Fruit fly (Drosophila melanogaster) whole organism, wandering third instar larva: ENCODE measurements around the gene Btk.
A peak's percentile ranks its signal among the peaks of the same experiment; 100 is the strongest.

Experiments
- Abd-B ChIP-seq: fragments of >200 bp; optimal IDR thresholded peaks from 2 replicates; lab custom pipeline; 2017; ENCODE audit warnings: missing biosample characterization, missing genetic modification characterization
- CG9705 ChIP-seq: fragments of 200-800 bp; sonication (Bioruptor generic); optimal IDR thresholded peaks from 2 replicates; lab custom pipeline; 2018; ENCODE audit warnings: missing biosample characterization, mild to moderate bottlenecking, missing genetic modification characterization
- CrebA ChIP-seq: fragments of 200-800 bp; sonication (Bioruptor generic); optimal IDR thresholded peaks from 2 replicates; lab custom pipeline; 2016; ENCODE audit warnings: missing biosample characterization, mild to moderate bottlenecking, missing genetic modification characterization, borderline replicate concordance
- Dif ChIP-seq: fragments of 200-275, 200-300 bp; sonication (Bioruptor generic); optimal IDR thresholded peaks from 2 replicates; lab custom pipeline; 2018; ENCODE audit warnings: missing biosample characterization, missing genetic modification characterization; ENCODE audit not compliant: partially characterized antibody
- GATAd ChIP-seq: sonication (Bioruptor generic); optimal IDR thresholded peaks from 2 replicates; lab custom pipeline; 2016; ENCODE audit warnings: missing biosample characterization, missing genetic modification characterization
- HLH106 ChIP-seq: fragments of 200-800 bp; optimal IDR thresholded peaks from 3 replicates; lab custom pipeline; 2019; ENCODE audit warnings: missing biosample characterization, mild to moderate bottlenecking, missing genetic modification characterization, moderate library complexity
- Hnf4 ChIP-seq: fragments of 200-800 bp; sonication (Bioruptor generic); optimal IDR thresholded peaks from 2 replicates; lab custom pipeline; 2016; ENCODE audit warnings: missing biosample characterization, mild to moderate bottlenecking, missing genetic modification characterization
- Hr78 ChIP-seq: fragments of >200 bp; optimal IDR thresholded peaks from 2 replicates; lab custom pipeline; 2017; ENCODE audit warnings: missing biosample characterization, missing genetic modification characterization
- Jra ChIP-seq: sonication (Bioruptor generic); optimal IDR thresholded peaks from 2 replicates; lab custom pipeline; 2016; ENCODE audit warnings: missing biosample characterization, missing genetic modification characterization
- Mio ChIP-seq: sonication (Bioruptor generic); optimal IDR thresholded peaks from 2 replicates; lab custom pipeline; 2016; ENCODE audit warnings: missing biosample characterization, missing genetic modification characterization
- Myc ChIP-seq: fragments of >200 bp; optimal IDR thresholded peaks from 2 replicates; lab custom pipeline; 2017
- N ChIP-seq: fragments of >200 bp; optimal IDR thresholded peaks from 2 replicates; lab custom pipeline; 2018; ENCODE audit warnings: missing biosample characterization, missing external identifiers, missing genetic modification characterization
- OdsH ChIP-seq: fragments of 200-800 bp; sonication (Bioruptor generic); optimal IDR thresholded peaks from 2 replicates; lab custom pipeline; 2016; ENCODE audit warnings: missing biosample characterization, mild to moderate bottlenecking, missing genetic modification characterization
- Rel ChIP-seq, 2 experiments: fragments of 200-800 bp; sonication (Bioruptor generic) in 1 of 2; optimal IDR thresholded peaks; 2 replicates in 1 of 2; 3 replicates in 1 of 2; lab custom pipeline; 2016 to 2019; ENCODE audit warnings: mild to moderate bottlenecking in 2 of 2, missing biosample characterization in 2 of 2, missing genetic modification characterization in 2 of 2, moderate library complexity in 1 of 2
- Sp1 ChIP-seq: fragments of 200-800 bp; sonication (Bioruptor generic); optimal IDR thresholded peaks from 3 replicates; lab custom pipeline; 2019; ENCODE audit warnings: missing biosample characterization, mild to moderate bottlenecking, missing genetic modification characterization, moderate library complexity
- Vsx2 ChIP-seq: fragments of 200-300, 225-300 bp; sonication (Bioruptor generic); optimal IDR thresholded peaks from 2 replicates; lab custom pipeline; 2018; ENCODE audit warnings: missing biosample characterization, missing genetic modification characterization; ENCODE audit not compliant: partially characterized antibody
- br ChIP-seq: fragments of 200-800 bp; sonication (Bioruptor generic); optimal IDR thresholded peaks from 2 replicates; lab custom pipeline; 2016; ENCODE audit warnings: missing biosample characterization, missing genetic modification characterization
- brk ChIP-seq: fragments of 200-800 bp; sonication (Bioruptor generic); optimal IDR thresholded peaks from 2 replicates; lab custom pipeline; 2016; ENCODE audit warnings: missing biosample characterization, mild to moderate bottlenecking, missing genetic modification characterization
- ey ChIP-seq: fragments of 200-800 bp; sonication (Bioruptor generic); optimal IDR thresholded peaks from 2 replicates; lab custom pipeline; 2016; ENCODE audit warnings: missing biosample characterization, missing genetic modification characterization
- foxo ChIP-seq, 2 experiments: fragments of 200-800 bp; sonication (Bioruptor generic); optimal IDR thresholded peaks; 2 replicates in 1 of 2; 3 replicates in 1 of 2; lab custom pipeline; 2016 to 2017; ENCODE audit warnings: missing biosample characterization in 2 of 2, missing genetic modification characterization in 2 of 2
- fru ChIP-seq: fragments of 200-800 bp; sonication (Bioruptor generic); optimal IDR thresholded peaks from 3 replicates; lab custom pipeline; 2016; ENCODE audit warnings: missing biosample characterization, mild to moderate bottlenecking, missing genetic modification characterization
- h ChIP-seq: fragments of 200-800 bp; sonication (Bioruptor generic); optimal IDR thresholded peaks from 3 replicates; lab custom pipeline; 2016; ENCODE audit warnings: missing biosample characterization, mild to moderate bottlenecking, missing genetic modification characterization
- jim ChIP-seq: fragments of 175-275, 200-325 bp; sonication (Bioruptor generic); optimal IDR thresholded peaks from 2 replicates; lab custom pipeline; 2016; ENCODE audit warnings: missing biosample characterization, mild to moderate bottlenecking, missing genetic modification characterization
- lola ChIP-seq: fragments of >200 bp; optimal IDR thresholded peaks from 2 replicates; lab custom pipeline; 2017; ENCODE audit warnings: missing biosample characterization, missing genetic modification characterization
- pan ChIP-seq: fragments of >200 bp; optimal IDR thresholded peaks from 2 replicates; lab custom pipeline; 2017
- psq ChIP-seq: fragments of 200-800 bp; sonication (Bioruptor generic); optimal IDR thresholded peaks from 3 replicates; lab custom pipeline; 2017; ENCODE audit warnings: missing biosample characterization, mild to moderate bottlenecking, missing genetic modification characterization, moderate library complexity
- rgr ChIP-seq: fragments of 200-800 bp; sonication (Bioruptor generic); optimal IDR thresholded peaks from 3 replicates; lab custom pipeline; 2016; ENCODE audit warnings: missing biosample characterization, mild to moderate bottlenecking, missing genetic modification characterization
- sage ChIP-seq: fragments of 200-800 bp; sonication (Bioruptor generic); optimal IDR thresholded peaks from 2 replicates; lab custom pipeline; 2016; ENCODE audit warnings: missing biosample characterization, mild to moderate bottlenecking, missing genetic modification characterization
- tai ChIP-seq: sonication (Bioruptor generic); optimal IDR thresholded peaks from 2 replicates; lab custom pipeline; 2016; ENCODE audit warnings: missing biosample characterization, missing genetic modification characterization
- usp ChIP-seq: fragments of >200 bp; optimal IDR thresholded peaks from 2 replicates; lab custom pipeline; 2017; ENCODE audit warnings: missing biosample characterization, missing genetic modification characterization
- woc ChIP-seq: sonication (Bioruptor generic); optimal IDR thresholded peaks from 2 replicates; lab custom pipeline; 2016; ENCODE audit warnings: missing biosample characterization, mild to moderate bottlenecking, missing genetic modification characterization

Gene Btk

DNA sequence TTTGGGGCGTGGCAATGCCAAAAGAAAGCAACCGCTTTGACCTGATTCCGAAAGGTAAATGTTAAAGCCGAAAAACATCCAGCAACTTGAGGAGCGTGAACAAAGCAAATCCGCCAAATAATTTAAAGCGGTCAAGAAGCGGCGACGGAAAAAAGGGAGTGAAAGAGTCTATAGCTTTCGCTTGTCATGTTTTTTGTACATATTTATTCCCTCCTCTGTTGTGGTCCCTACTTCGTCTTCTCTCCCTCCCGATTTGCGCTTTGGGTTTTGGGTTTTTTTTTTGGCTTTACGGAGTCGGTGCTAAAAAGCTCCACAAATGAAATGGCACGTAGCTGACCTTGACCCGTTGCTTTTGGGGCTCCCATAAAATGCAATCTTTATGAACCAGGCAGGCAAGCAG lies 26.8 kb downstream of the Btk start:
- TF ChIP-seq psq (GFP tag; lab: Kevin White, UChicago) (peak; percentile 88), Rel (GFP tag; optimal IDR thresholded peaks at IDR 0.05; lab: Kevin White, UChicago) (no peak), Rel (tag; optimal IDR thresholded peaks at IDR 0.05; lab: Kevin White, UChicago) (no peak), pan (lab: Kevin White, UChicago) (no peak)

DNA sequence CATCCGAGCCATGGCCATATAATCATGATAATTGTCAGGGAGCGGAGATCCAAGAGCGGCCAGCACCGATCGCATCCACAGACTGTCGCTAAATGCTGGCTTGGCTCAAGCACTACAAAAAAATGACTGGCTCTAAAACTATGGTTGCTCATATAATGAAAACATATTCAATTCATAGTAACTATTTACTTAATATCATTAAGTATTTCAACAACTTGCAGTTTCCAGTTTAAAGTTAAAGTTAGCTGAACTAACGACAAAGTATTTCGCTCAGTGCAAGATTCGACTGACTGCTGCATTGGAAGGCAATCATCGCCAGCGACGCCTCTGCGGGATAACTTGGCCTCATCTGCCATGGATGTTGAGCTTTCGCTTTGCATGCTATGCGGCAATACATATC lies 30.0 kb downstream of the Btk start:
- TF ChIP-seq h (GFP tag; lab: Kevin White, UChicago) (peak; percentile 16), Dif (no peak), fru (peak; percentile 11), Jra (GFP tag; lab: Kevin White, UChicago) (no peak), CG9705 (no peak), brk (GFP tag; lab: Kevin White, UChicago) (no peak), OdsH (GFP tag; lab: Kevin White, UChicago) (peak; percentile 0), br (GFP tag; lab: Kevin White, UChicago) (peak; percentile 33), N (GFP tag; lab: Kevin White, UChicago) (no peak), psq (GFP tag; lab: Kevin White, UChicago) (peak; percentile 1), tai (GFP tag; lab: Kevin White, UChicago) (no peak), Rel (GFP tag; optimal IDR thresholded peaks at IDR 0.05; lab: Kevin White, UChicago) (no peak), Rel (tag; optimal IDR thresholded peaks at IDR 0.05; lab: Kevin White, UChicago) (no peak), HLH106 (tag; lab: Kevin White, UChicago) (no peak), ey (GFP tag; lab: Kevin White, UChicago) (peak; percentile 16), foxo (GFP tag; optimal IDR thresholded peaks at IDR 0.05; lab: Kevin White, UChicago) (peak in 1 of 2 experiments; percentile 35), jim (GFP tag; lab: Kevin White, UChicago) (no peak), rgr (peak; percentile 6)

DNA sequence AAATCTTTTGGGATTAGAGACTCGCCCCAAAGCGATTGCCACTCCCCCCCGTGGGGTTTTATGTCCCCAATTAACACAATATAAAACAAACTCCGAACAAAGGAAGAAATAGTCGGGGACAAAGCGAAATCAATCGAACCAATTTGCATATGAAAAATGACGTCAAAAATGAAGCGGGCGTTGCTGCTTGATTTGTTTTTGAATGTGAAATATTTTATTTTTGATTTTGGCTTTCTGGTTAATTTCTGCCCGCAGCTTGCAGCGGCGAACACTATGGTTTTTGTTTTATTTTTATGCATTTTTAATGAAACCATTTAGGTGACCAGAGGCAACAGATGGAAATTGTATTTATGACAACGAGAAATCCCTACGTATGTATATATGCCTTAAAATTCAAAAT lies 32.2 kb downstream of the Btk start:
- TF ChIP-seq ey (GFP tag; lab: Kevin White, UChicago) (no peak), woc (no peak), h (GFP tag; lab: Kevin White, UChicago) (no peak), Rel (GFP tag; optimal IDR thresholded peaks at IDR 0.05; lab: Kevin White, UChicago) (no peak), Rel (tag; optimal IDR thresholded peaks at IDR 0.05; lab: Kevin White, UChicago) (no peak), tai (GFP tag; lab: Kevin White, UChicago) (no peak), Abd-B (no peak), usp (GFP tag; lab: Kevin White, UChicago) (no peak), Mio (GFP tag; lab: Kevin White, UChicago) (no peak), jim (GFP tag; lab: Kevin White, UChicago) (no peak), pan (lab: Kevin White, UChicago) (no peak), Myc (lab: Kevin White, UChicago) (no peak), GATAd (GFP tag; lab: Kevin White, UChicago) (no peak), Sp1 (GFP tag; lab: Kevin White, UChicago) (no peak), psq (GFP tag; lab: Kevin White, UChicago) (no peak), Hnf4 (GFP tag; lab: Kevin White, UChicago) (no peak), fru (no peak), CrebA (GFP tag; lab: Kevin White, UChicago) (no peak), N (GFP tag; lab: Kevin White, UChicago) (no peak), sage (no peak)

DNA sequence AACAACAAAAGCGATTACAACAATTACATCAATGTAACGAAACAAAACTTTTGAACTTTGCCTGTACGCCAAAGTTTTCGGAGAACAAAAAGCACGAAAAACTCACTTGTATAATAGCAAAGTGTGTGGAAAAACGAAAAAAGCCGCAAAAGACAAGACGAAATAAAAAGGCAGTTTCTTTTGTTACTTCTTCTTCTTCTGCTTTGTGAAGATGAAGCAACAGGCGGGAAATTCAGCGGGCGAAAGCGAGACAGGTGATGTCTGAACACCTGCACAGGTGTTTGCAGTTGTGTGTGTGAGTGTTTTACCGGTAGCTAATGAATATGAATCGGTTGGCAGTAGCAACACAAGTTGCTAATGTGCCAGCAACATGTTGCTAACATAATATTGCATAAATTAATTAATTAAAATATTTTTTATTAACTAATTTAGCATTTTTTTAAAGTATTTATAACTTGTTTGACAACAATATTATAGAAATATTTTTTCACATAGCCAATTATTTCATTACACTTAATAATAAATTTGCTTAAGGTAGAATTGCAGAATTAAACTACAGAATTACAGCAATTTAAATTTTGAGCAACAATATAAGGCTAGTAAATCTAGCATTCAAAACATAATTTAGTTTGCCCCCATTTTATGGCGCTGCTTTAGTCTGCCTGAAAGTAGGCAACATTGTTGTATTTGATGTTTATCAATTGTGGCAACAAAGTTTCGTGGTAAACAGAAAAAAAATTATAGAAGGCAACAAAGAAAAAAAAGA lies 34.0 kb downstream of the Btk start:
- TF ChIP-seq pan (lab: Kevin White, UChicago) (no peak), Vsx2 (GFP tag; lab: Kevin White, UChicago) (no peak), rgr (no peak), Myc (lab: Kevin White, UChicago) (no peak), ey (GFP tag; lab: Kevin White, UChicago) (no peak), N (GFP tag; lab: Kevin White, UChicago) (no peak), lola (GFP tag; lab: Kevin White, UChicago) (no peak), Abd-B (no peak), fru (no peak), usp (GFP tag; lab: Kevin White, UChicago) (no peak), woc (no peak), Rel (GFP tag; optimal IDR thresholded peaks at IDR 0.05; lab: Kevin White, UChicago) (no peak), Rel (tag; optimal IDR thresholded peaks at IDR 0.05; lab: Kevin White, UChicago) (no peak), Hr78 (GFP tag; lab: Kevin White, UChicago) (no peak), CG9705 (no peak), psq (GFP tag; lab: Kevin White, UChicago) (no peak), foxo (GFP tag; optimal IDR thresholded peaks at IDR 0.05; lab: Kevin White, UChicago) (no peak), GATAd (GFP tag; lab: Kevin White, UChicago) (no peak)
